Fruit fly (Drosophila melanogaster) whole organism, adult: Measurements from ENCODE around the gene Rhau.

ENCODE experiments used
- CG12768 ChIP-seq: fragments of 200-800 bp; sonication (Bioruptor generic); optimal IDR thresholded peaks from 2 replicates; lab custom pipeline; 2017; ENCODE audit warnings: missing biosample characterization, missing genetic modification characterization, mild to moderate bottlenecking, moderate library complexity, missing genetic modification reagents
- CG33017 ChIP-seq: fragments of 200-800 bp; sonication (Bioruptor generic); optimal IDR thresholded peaks from 2 replicates; lab custom pipeline; 2018; ENCODE audit warnings: missing biosample characterization, mild to moderate bottlenecking, missing genetic modification characterization, moderate library complexity
- CG7101 ChIP-seq: fragments of 200-800 bp; sonication (Bioruptor generic); optimal IDR thresholded peaks from 2 replicates; lab custom pipeline; 2018; ENCODE audit warnings: missing biosample characterization, mild to moderate bottlenecking, missing genetic modification characterization, moderate library complexity
- Hr96 ChIP-seq: fragments of 200-800 bp; sonication (Bioruptor generic); optimal IDR thresholded peaks from 2 replicates; lab custom pipeline; 2016; ENCODE audit warnings: missing biosample characterization, missing genetic modification characterization
- cnc ChIP-seq, 2 experiments: fragments of >200 bp; optimal IDR thresholded peaks; 2 replicates each; lab custom pipeline; 2017
- pad ChIP-seq: fragments of 200-800 bp; sonication (Bioruptor generic); optimal IDR thresholded peaks from 3 replicates; lab custom pipeline; 2017; ENCODE audit warnings: missing biosample characterization, missing genetic modification characterization, mild to moderate bottlenecking, moderate library complexity, missing genetic modification reagents
- tj ChIP-seq: fragments of 200-800 bp; sonication (Bioruptor generic); optimal IDR thresholded peaks from 3 replicates; lab custom pipeline; 2017; ENCODE audit warnings: missing biosample characterization, mild to moderate bottlenecking, missing genetic modification characterization, moderate library complexity

- TF ChIP-seq cnc (optimal IDR thresholded peaks at IDR 0.05; lab: Kevin White, UChicago) (no peak), CG33017 (no peak), CG12768 (GFP tag; lab: Kevin White, UChicago) (no peak), Hr96 (GFP tag; lab: Kevin White, UChicago) (no peak), pad (GFP tag; lab: Kevin White, UChicago) (no peak), CG7101 (tag; lab: Kevin White, UChicago) (no peak), tj (no peak)
Measured at dm6 chr2L:20764663-20765062, 6.9 kb upstream of the Rhau start.
